Worm (Caenorhabditis elegans): Measurements from ENCODE around the gene lin-14.

- TF ChIP-seq fkh-10 (GFP tag; optimal IDR thresholded peaks at IDR 0.05): no peak
- peak; percentile 67 for TF ChIP-seq hlh-30 (tag; optimal IDR thresholded peaks at IDR 0.05; ENCODE audit: insufficient read depth)
- TF ChIP-seq ztf-11 (tag; optimal IDR thresholded peaks at IDR 0.05): no peak
- TF ChIP-seq nhr-28 (tag; optimal IDR thresholded peaks at IDR 0.05): peak; percentile 70
These were observed 873 bp upstream of the lin-14 start for ce11 chrX:11464271-11465103.

Data from whole organism, L4 larva.